Fruit fly (Drosophila melanogaster) whole organism, adult: ENCODE measurements around the gene CG13449.

ENCODE experiments used
- CG11617 ChIP-seq: fragments of 200-800 bp; sonication (Bioruptor generic); optimal IDR thresholded peaks from 2 replicates; lab custom pipeline; 2017; ENCODE audit warnings: mild to moderate bottlenecking, missing biosample characterization, missing genetic modification reagents, missing genetic modification characterization
- CG7101 ChIP-seq: fragments of 200-800 bp; sonication (Bioruptor generic); optimal IDR thresholded peaks from 2 replicates; lab custom pipeline; 2018; ENCODE audit warnings: missing biosample characterization, mild to moderate bottlenecking, missing genetic modification characterization, moderate library complexity
- Hr96 ChIP-seq: fragments of 200-800 bp; sonication (Bioruptor generic); optimal IDR thresholded peaks from 2 replicates; lab custom pipeline; 2016; ENCODE audit warnings: missing biosample characterization, missing genetic modification characterization
- Mnt ChIP-seq: fragments of 200-800 bp; sonication (Bioruptor generic); optimal IDR thresholded peaks from 2 replicates; lab custom pipeline; 2016; ENCODE audit warnings: missing biosample characterization, mild to moderate bottlenecking, missing genetic modification characterization
- bab1 ChIP-seq: fragments of 200-800 bp; sonication (Bioruptor generic); optimal IDR thresholded peaks from 3 replicates; lab custom pipeline; 2019; ENCODE audit warnings: missing biosample characterization, mild to moderate bottlenecking, missing genetic modification characterization, moderate library complexity
- kay ChIP-seq: fragments of 200-800 bp; sonication (Bioruptor generic); peaks from one replicate; lab custom pipeline; 2016; ENCODE audit warnings: missing biosample characterization, missing genetic modification characterization, borderline replicate concordance
- pad ChIP-seq: fragments of 200-800 bp; sonication (Bioruptor generic); optimal IDR thresholded peaks from 3 replicates; lab custom pipeline; 2017; ENCODE audit warnings: missing biosample characterization, missing genetic modification characterization, mild to moderate bottlenecking, moderate library complexity, missing genetic modification reagents

DNA sequence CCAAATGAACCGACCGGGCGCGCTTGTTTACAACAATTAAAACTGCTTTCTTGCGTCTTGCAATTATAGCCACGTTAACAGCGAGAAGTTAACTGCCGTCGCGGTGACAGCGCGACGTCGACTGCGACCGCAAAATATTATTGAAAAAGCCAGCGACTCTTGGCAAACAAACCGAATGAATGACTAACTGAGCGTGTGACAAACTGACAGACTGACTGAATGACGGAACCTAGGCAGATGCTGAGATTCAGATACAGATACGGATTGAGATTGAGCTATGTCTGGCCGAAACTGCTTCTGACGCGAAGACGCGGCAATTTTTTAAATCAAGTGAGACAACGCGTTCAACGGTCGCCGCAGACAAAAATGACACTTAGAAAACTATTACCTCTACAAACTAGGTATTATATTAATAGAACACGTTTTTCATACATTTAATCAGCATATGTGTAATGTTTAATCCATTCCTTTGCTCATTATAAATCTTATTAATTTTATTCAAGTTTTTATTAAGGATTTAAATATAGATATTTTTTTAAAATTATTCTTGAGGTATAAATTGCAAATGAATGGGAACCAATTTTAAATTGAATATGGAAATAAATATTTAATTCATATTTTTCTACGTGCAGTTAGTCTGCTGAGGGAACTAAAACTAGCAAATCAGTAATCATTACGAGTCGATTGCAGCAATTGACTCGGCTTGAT lies 21.9 kb upstream of the CG13449 start:
- no peak for TF ChIP-seq bab1 (GFP tag; lab: Kevin White, UChicago)
- TF ChIP-seq kay, result no peak
- peak; percentile 25 for TF ChIP-seq CG11617 (GFP tag; lab: Kevin White, UChicago)
- TF ChIP-seq CG7101, result peak; percentile 72
- TF ChIP-seq pad (GFP tag; lab: Kevin White, UChicago), result no peak
- no peak for TF ChIP-seq Hr96 (GFP tag; lab: Kevin White, UChicago)
- TF ChIP-seq Mnt, result no peak
